Worm (Caenorhabditis elegans): ENCODE data around the gene Y50D4A.1.

DNA sequence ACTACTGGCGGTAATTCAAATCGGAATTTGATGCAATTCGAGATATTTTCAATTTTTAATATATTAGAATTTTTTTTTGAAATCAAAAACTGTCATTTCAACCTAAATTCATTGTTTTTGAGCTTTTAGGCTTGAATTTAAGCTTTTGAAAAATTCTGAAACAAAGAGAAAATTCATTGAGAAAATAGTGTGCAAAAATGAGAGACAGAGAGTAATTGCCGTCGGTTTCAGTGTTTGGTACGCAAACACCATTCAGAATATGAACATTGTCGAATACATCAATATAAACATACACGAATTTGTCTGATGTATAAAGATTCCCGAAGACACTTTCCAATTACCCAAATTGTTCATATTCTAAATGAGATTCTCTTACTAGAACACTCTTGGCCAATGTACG, 6.0 kb upstream of the Y50D4A.1 start:
- TF ChIP-seq nhr-77 (tag; optimal IDR thresholded peaks at IDR 0.05) (no peak), sea-2 (GFP tag; optimal IDR thresholded peaks at IDR 0.05) (no peak), ama-1 (optimal IDR thresholded peaks at IDR 0.05) (no peak), elt-2 (tag; optimal IDR thresholded peaks at IDR 0.05) (no peak), lin-39 (tag; optimal IDR thresholded peaks at IDR 0.05) (no peak), nfya-1 (tag; optimal IDR thresholded peaks at IDR 0.05; ENCODE audit: insufficient read depth) (no peak), elt-3 (tag; optimal IDR thresholded peaks at IDR 0.05) (no peak), lsy-12 (tag; optimal IDR thresholded peaks at IDR 0.05) (no peak), nhr-12 (tag; optimal IDR thresholded peaks at IDR 0.05) (no peak), unc-39 (tag; optimal IDR thresholded peaks at IDR 0.05) (no peak), ztf-11 (tag; optimal IDR thresholded peaks at IDR 0.05) (no peak)
